Worm (Caenorhabditis elegans): ENCODE measurements around the gene C11E4.7.

- TF ChIP-seq elt-3 (tag; optimal IDR thresholded peaks at IDR 0.05) (no peak), lin-15B (tag; optimal IDR thresholded peaks at IDR 0.05) (no peak), alr-1 (tag; optimal IDR thresholded peaks at IDR 0.05; ENCODE audit: borderline replicate concordance) (no peak), lsy-2 (tag; optimal IDR thresholded peaks at IDR 0.05) (no peak), ama-1 (optimal IDR thresholded peaks at IDR 0.05) (no peak), zip-4 (GFP tag; optimal IDR thresholded peaks at IDR 0.05) (no peak), irx-1 (tag; optimal IDR thresholded peaks at IDR 0.05) (no peak)
These were observed 13.8 kb upstream of the C11E4.7 start for ce11 chrX:9603180-9603579.
